Worm (Caenorhabditis elegans) whole organism, L4 larva: ENCODE measurements around the gene C52A10.3.

Source experiments
- F37D6.2 ChIP-seq: sonication (generic microtip); optimal IDR thresholded peaks from 2 replicates; lab custom pipeline; 2016; ENCODE audit warnings: mild to moderate bottlenecking, missing genetic modification characterization, missing compliant biosample characterization
- T26A8.4 ChIP-seq: fragments of 200-800 bp; sonication (Bioruptor generic); IDR thresholded peaks from 2 replicates; pipeline ENCODE4 v1.3.6; 2022; ENCODE audit warnings: missing genetic modification characterization, missing compliant biosample characterization
- ZK337.2 ChIP-seq: fragments of 200-800 bp; sonication (Bioruptor generic); IDR thresholded peaks from 2 replicates; pipeline ENCODE4 v1.3.6; 2022; ENCODE audit warnings: missing genetic modification reagents, missing genetic modification characterization, missing compliant biosample characterization
- ama-1 ChIP-seq: fragments of 150-350 bp; optimal IDR thresholded peaks from 2 replicates; lab custom pipeline; 2014; ENCODE audit warnings: inconsistent platforms, mixed read lengths
- attf-4 ChIP-seq: sonication (generic microtip); optimal IDR thresholded peaks from 3 replicates; lab custom pipeline; 2017; ENCODE audit warnings: missing biosample characterization, missing genetic modification characterization
- ceh-20 ChIP-seq: fragments of 200-800 bp; sonication (Bioruptor generic); IDR thresholded peaks from 2 replicates; pipeline ENCODE4 v1.3.6; 2022; ENCODE audit warnings: missing genetic modification reagents, missing genetic modification characterization, missing compliant biosample characterization
- ceh-32 ChIP-seq: sonication (generic microtip); optimal IDR thresholded peaks from 2 replicates; lab custom pipeline; 2016; ENCODE audit warnings: mild to moderate bottlenecking, missing genetic modification characterization, missing compliant biosample characterization; ENCODE audit not compliant: poor library complexity
- ces-1 ChIP-seq: fragments of 150-350 bp; sonication (generic microtip); optimal IDR thresholded peaks from 4 replicates; lab custom pipeline; 2014; ENCODE audit warnings: missing biosample characterization, missing genetic modification reagents, missing genetic modification characterization
- cey-2 ChIP-seq: sonication (generic microtip); optimal IDR thresholded peaks from 3 replicates; lab custom pipeline; 2017; ENCODE audit warnings: missing genetic modification characterization, mild to moderate bottlenecking, missing compliant biosample characterization, antibody characterized with exemption, borderline replicate concordance; ENCODE audit not compliant: insufficient read depth
- ctbp-1 ChIP-seq: fragments of 200-800 bp; sonication (Bioruptor generic); IDR thresholded peaks from 2 replicates; pipeline ENCODE4 v1.3.6; 2022; ENCODE audit warnings: missing genetic modification reagents, missing genetic modification characterization, missing compliant biosample characterization
- daf-19 ChIP-seq: fragments of 200-800 bp; sonication (Bioruptor generic); conservative IDR thresholded peaks from 2 replicates; pipeline ENCODE4 v1.3.6; 2022; ENCODE audit warnings: missing genetic modification characterization, missing compliant biosample characterization
- daf-8 ChIP-seq: fragments of 200-800 bp; sonication (Bioruptor generic); IDR thresholded peaks from 2 replicates; pipeline ENCODE4 v1.3.6; 2022; ENCODE audit warnings: missing genetic modification characterization, missing compliant biosample characterization
- dmd-6 ChIP-seq: fragments of 200-800 bp; sonication (Bioruptor generic); IDR thresholded peaks from 2 replicates; pipeline ENCODE4 v1.3.6; 2022; ENCODE audit warnings: missing genetic modification reagents, missing genetic modification characterization, missing compliant biosample characterization
- dmd-9 ChIP-seq: fragments of 200-800 bp; sonication (Bioruptor generic); IDR thresholded peaks from 2 replicates; pipeline ENCODE4 v1.3.6; 2022; ENCODE audit warnings: missing genetic modification reagents, missing genetic modification characterization, missing compliant biosample characterization
- dpl-1 ChIP-seq: fragments of 150-350 bp; optimal IDR thresholded peaks from 2 replicates; lab custom pipeline; 2014; ENCODE audit warnings: missing biosample characterization, missing genetic modification reagents, missing genetic modification characterization
- duxl-1 ChIP-seq: sonication (generic microtip); optimal IDR thresholded peaks from 2 replicates; lab custom pipeline; 2016; ENCODE audit warnings: mild to moderate bottlenecking, missing genetic modification characterization, moderate library complexity, missing compliant biosample characterization; ENCODE audit not compliant: poor library complexity
- fkh-10 ChIP-seq: fragments of 150-350 bp; optimal IDR thresholded peaks from 2 replicates; lab custom pipeline; 2014; ENCODE audit warnings: missing biosample characterization, missing genetic modification reagents, missing genetic modification characterization
- fos-1 ChIP-seq: fragments of 150-350 bp; optimal IDR thresholded peaks from 2 replicates; lab custom pipeline; 2014; ENCODE audit warnings: missing biosample characterization, missing genetic modification characterization
- hif-1 ChIP-seq, 2 experiments: sonication (generic microtip); optimal IDR thresholded peaks; 2 replicates each; lab custom pipeline; 2016 to 2017; ENCODE audit warnings: missing compliant biosample characterization in 2 of 2, missing genetic modification characterization in 2 of 2, missing genetic modification reagents in 2 of 2, missing genotype in 2 of 2, mild to moderate bottlenecking in 1 of 2
- lim-7 ChIP-seq: fragments of 200-800 bp; sonication (Bioruptor generic); IDR thresholded peaks from 2 replicates; pipeline ENCODE4 v1.3.6; 2022; ENCODE audit warnings: missing genetic modification characterization, missing compliant biosample characterization
- lin-13 ChIP-seq: fragments of 150-350 bp; optimal IDR thresholded peaks from 2 replicates; lab custom pipeline; 2014; ENCODE audit warnings: missing biosample characterization, missing genetic modification reagents, missing genetic modification characterization
- lin-15B ChIP-seq: fragments of 150-350 bp; sonication (generic microtip); optimal IDR thresholded peaks from 3 replicates; lab custom pipeline; 2014; ENCODE audit warnings: missing biosample characterization, missing genetic modification characterization
- lin-29 ChIP-seq: fragments of 200-800 bp; sonication (Bioruptor generic); IDR thresholded peaks from 2 replicates; pipeline ENCODE4 v1.3.6; 2022; ENCODE audit warnings: missing genetic modification reagents, missing genetic modification characterization, missing compliant biosample characterization
- lin-38 ChIP-seq: fragments of 200-800 bp; sonication (Bioruptor generic); IDR thresholded peaks from 2 replicates; pipeline ENCODE4 v1.3.6; 2022; ENCODE audit warnings: missing genetic modification reagents, missing genetic modification characterization, missing compliant biosample characterization
- madf-5 ChIP-seq, 2 experiments: fragments of 200-800 bp; sonication (Bioruptor generic); IDR thresholded peaks; 2 replicates each; pipeline ENCODE4 v1.3.6; 2022; ENCODE audit warnings: missing compliant biosample characterization in 2 of 2, missing genetic modification characterization in 2 of 2
- madf-9 ChIP-seq: fragments of 200-800 bp; sonication (Bioruptor generic); conservative IDR thresholded peaks from 2 replicates; pipeline ENCODE4 v1.3.6; 2022; ENCODE audit warnings: missing genetic modification reagents, missing genetic modification characterization, missing compliant biosample characterization
- mdt-29 ChIP-seq: fragments of 200-800 bp; sonication (Bioruptor generic); IDR thresholded peaks from 2 replicates; pipeline ENCODE4 v1.3.6; 2022; ENCODE audit warnings: missing genetic modification reagents, missing genetic modification characterization, missing compliant biosample characterization
- mxl-2 ChIP-seq: fragments of 200-800 bp; sonication (Bioruptor generic); conservative IDR thresholded peaks from 2 replicates; pipeline ENCODE4 v1.3.6; 2022; ENCODE audit warnings: missing genetic modification reagents, missing genetic modification characterization, missing compliant biosample characterization
- nhr-41 ChIP-seq: fragments of 200-800 bp; sonication (Bioruptor generic); IDR thresholded peaks from 2 replicates; pipeline ENCODE4 v1.3.6; 2022; ENCODE audit warnings: missing genetic modification reagents, missing genetic modification characterization, missing compliant biosample characterization
- nhr-42 ChIP-seq: fragments of 200-800 bp; sonication (Bioruptor generic); IDR thresholded peaks from 2 replicates; pipeline ENCODE4 v1.3.6; 2022; ENCODE audit warnings: missing genetic modification characterization, missing compliant biosample characterization
- nhr-48 ChIP-seq: sonication (generic microtip); optimal IDR thresholded peaks from 2 replicates; lab custom pipeline; 2016; ENCODE audit warnings: mild to moderate bottlenecking, missing genetic modification characterization, missing compliant biosample characterization
- nhr-77 ChIP-seq: fragments of 150-350 bp; optimal IDR thresholded peaks from 2 replicates; lab custom pipeline; 2014; ENCODE audit warnings: missing biosample characterization, missing genetic modification characterization
- pha-4 ChIP-seq, 2 experiments: fragments of 150-350 bp in 1 of 2; fragments of 200-800 bp in 1 of 2; sonication (Bioruptor generic) in 1 of 2; IDR thresholded peaks in 1 of 2; optimal IDR thresholded peaks in 1 of 2; 2 replicates each; pipeline versions ENCODE4 v1.3.6 to Lab custom; 2014 to 2022; ENCODE audit warnings: missing genetic modification characterization in 2 of 2, missing genetic modification reagents in 2 of 2, missing biosample characterization in 1 of 2, missing compliant biosample characterization in 1 of 2
- rbr-2 ChIP-seq: sonication (generic microtip); optimal IDR thresholded peaks from 2 replicates; lab custom pipeline; 2016; ENCODE audit warnings: missing genotype, missing genetic modification characterization, missing compliant biosample characterization
- spr-1 ChIP-seq: sonication (generic microtip); optimal IDR thresholded peaks from 2 replicates; lab custom pipeline; 2016; ENCODE audit warnings: mild to moderate bottlenecking, missing genetic modification characterization, missing compliant biosample characterization
- spr-3 ChIP-seq: fragments of 200-800 bp; sonication (Bioruptor generic); optimal IDR thresholded peaks from 2 replicates; lab custom pipeline; 2018; ENCODE audit warnings: mild to moderate bottlenecking, missing genetic modification characterization, missing compliant biosample characterization
- unc-62 ChIP-seq, 3 experiments: fragments of 150-350 bp in 1 of 3; sonication (generic microtip); optimal IDR thresholded peaks in 2 of 3; peaks in 1 of 3; 1 replicate in 1 of 3; 2 replicates in 2 of 3; lab custom pipeline; 2014 to 2017; ENCODE audit warnings: missing biosample characterization in 3 of 3, missing genetic modification characterization in 3 of 3, missing genetic modification reagents in 3 of 3, missing genotype in 1 of 3
- zfp-2 ChIP-seq: sonication (generic microtip); optimal IDR thresholded peaks from 2 replicates; lab custom pipeline; 2016; ENCODE audit warnings: mild to moderate bottlenecking, missing genetic modification characterization, missing compliant biosample characterization
- zip-2 ChIP-seq: fragments of 150-350 bp; optimal IDR thresholded peaks from 2 replicates; lab custom pipeline; 2014; ENCODE audit warnings: missing biosample characterization, missing genetic modification characterization

Gene C52A10.3

DNA sequence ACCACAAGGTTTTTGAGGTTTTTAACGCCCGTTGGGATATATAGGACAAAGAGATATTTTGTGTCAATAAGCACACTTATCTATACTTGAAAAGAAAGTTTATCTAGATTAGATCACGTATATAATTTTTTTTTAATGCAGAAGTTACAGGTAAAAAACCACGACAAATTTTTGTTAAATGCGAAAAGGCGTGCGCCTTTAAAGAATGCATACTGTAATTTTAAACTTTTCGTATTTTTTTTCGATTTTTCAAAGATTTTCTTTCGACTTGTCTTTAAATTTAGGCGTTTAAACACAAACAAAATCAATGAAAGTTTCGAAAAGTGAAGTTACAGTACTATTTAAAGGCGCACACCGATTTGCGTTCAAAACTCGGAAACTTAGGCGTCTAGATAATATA, 35.7 kb downstream of the C52A10.3 start:
- TF ChIP-seq madf-5 (GFP tag; IDR thresholded peaks at IDR 0.05; lab: Robert Waterston, UW) (no peak), fos-1 (tag; lab: Kevin White, UChicago) (no peak), mdt-29 (GFP tag; lab: Robert Waterston, UW) (no peak), hif-1 (tag; optimal IDR thresholded peaks at IDR 0.05; lab: Kevin White, UChicago) (no peak)

DNA sequence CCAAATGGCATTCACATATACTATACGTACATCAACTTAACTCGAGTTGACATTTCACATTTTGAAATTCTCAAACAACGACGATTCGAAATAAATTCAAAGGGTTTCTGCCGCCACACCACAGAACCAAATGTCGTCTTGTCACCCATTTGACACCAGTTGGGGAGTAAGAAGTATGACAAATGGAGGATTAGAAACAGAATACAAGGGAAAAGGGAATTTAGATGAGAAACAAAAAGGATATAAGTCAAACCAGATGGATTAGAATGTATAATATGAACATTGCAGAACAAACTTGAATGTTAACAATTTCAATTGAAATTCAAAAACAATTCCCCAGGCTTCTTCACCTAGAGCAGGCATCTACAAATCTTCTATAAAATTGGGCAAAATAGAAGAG, 37.6 kb downstream of the C52A10.3 start:
- TF ChIP-seq unc-62 (GFP tag; optimal IDR thresholded peaks at IDR 0.05 in 1 of 2; lab: Kevin White, UChicago): peak in 1 of 2 experiments; percentile 79
- no peak for TF ChIP-seq unc-62 (tag; optimal IDR thresholded peaks at IDR 0.05; lab: Kevin White, UChicago)
- no peak for TF ChIP-seq nhr-42 (GFP tag; lab: Robert Waterston, UW)

DNA sequence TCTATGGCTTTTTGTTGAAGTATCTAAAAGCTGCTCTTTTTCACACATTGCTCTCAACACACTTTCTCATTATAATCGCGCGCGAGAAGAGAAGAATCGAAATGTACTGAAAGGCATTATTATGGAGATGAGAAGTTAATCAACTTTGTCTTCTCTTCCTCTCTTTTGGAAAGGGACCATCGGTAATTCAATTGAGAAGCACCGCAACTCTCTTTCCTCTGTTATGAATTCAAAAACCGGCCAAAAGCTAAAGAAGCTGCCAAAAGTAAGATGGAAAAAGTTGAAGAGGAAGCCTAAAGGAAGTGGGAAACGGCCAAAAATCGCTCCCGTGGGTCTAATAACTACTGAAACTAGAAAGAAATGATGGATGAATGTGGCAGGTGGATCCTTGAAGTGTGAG, 39.1 kb downstream of the C52A10.3 start:
- TF ChIP-seq mxl-2 (GFP tag; lab: Robert Waterston, UW): no peak
- peak; percentile 8 for TF ChIP-seq rbr-2 (tag; lab: Kevin White, UChicago)
- TF ChIP-seq spr-1: no peak
- TF ChIP-seq ces-1 (GFP tag; lab: Kevin White, UChicago): peak; percentile 91
- peak in 1 of 2 experiments; percentile 44 for TF ChIP-seq unc-62 (GFP tag; optimal IDR thresholded peaks at IDR 0.05 in 1 of 2; lab: Kevin White, UChicago)
- no peak for TF ChIP-seq unc-62 (tag; optimal IDR thresholded peaks at IDR 0.05; lab: Kevin White, UChicago)
- TF ChIP-seq fkh-10 (GFP tag; lab: Kevin White, UChicago): peak; percentile 51
- TF ChIP-seq, all 104 proteins: peak for 4

DNA sequence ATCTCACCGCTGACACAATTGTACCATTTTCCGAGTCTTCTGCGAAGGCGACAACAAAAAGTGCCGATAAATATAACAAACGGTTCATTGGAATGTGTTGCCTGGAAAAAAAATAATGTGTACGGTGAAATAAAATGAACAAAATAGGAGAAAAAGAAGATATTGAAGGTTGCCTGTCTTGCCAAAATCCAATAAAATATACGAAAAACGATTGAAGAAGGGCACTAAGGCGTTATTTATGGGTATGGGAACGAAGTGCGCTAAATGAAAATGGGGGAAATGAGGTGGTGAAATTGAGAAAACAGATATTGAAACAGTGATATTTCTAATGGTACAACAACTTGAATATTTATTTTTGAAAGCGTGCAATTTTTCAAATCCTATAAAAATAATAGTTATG, 41.1 kb downstream of the C52A10.3 start, which contains the start of gene Y47A7.2:
Y47A7.2 (minus strand) TSS at position 101 of the 400 bp plus-strand sequence.
- no peak for TF ChIP-seq pha-4 (GFP tag; IDR thresholded peaks at IDR 0.05; lab: Robert Waterston, UW)
- no peak for TF ChIP-seq pha-4 (tag; optimal IDR thresholded peaks at IDR 0.05; lab: Kevin White, UChicago)
- TF ChIP-seq lin-15B (tag; lab: Kevin White, UChicago): no peak
- TF ChIP-seq lin-29: no peak
- no peak for TF ChIP-seq dmd-6 (GFP tag; lab: Robert Waterston, UW)
- TF ChIP-seq hif-1 (tag; optimal IDR thresholded peaks at IDR 0.05; lab: Kevin White, UChicago): no peak
- TF ChIP-seq dmd-9 (GFP tag; lab: Robert Waterston, UW): no peak
- no peak for TF ChIP-seq zip-2 (tag; lab: Kevin White, UChicago)
- no peak for TF ChIP-seq ceh-32 (tag; lab: Kevin White, UChicago)
- TF ChIP-seq rbr-2 (tag; lab: Kevin White, UChicago): no peak
- no peak for TF ChIP-seq spr-3 (GFP tag; lab: Kevin White, UChicago)
- no peak for TF ChIP-seq ctbp-1 (GFP tag; lab: Robert Waterston, UW)

DNA sequence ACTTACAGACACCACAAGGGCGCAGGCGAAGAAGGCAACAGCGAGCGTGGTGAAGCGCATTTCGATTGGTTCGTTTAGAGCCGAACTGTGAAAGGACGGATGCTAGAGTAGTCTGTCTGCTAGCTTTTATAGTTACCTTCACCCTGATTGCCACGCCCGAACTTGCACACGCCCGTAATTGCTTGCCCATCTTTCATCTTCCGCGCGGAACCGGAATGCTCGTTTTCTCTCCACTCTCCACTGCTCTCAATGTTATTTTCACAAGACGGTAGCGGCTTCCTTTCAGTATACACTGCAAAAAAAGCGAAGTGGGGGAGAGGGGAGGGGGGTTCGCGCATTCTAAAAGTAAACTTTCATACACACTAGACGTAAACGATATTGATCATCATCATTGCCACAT, 44.8 kb downstream of the C52A10.3 start, which contains the start of gene abu-8:
abu-8 (minus strand) TSS at position 101 of the 400 bp plus-strand sequence.
- no peak for TF ChIP-seq nhr-77 (tag; lab: Kevin White, UChicago)
- no peak for TF ChIP-seq duxl-1 (tag; lab: Kevin White, UChicago)
- no peak for TF ChIP-seq nhr-41 (GFP tag; lab: Robert Waterston, UW)
- no peak for TF ChIP-seq madf-5 (GFP tag; IDR thresholded peaks at IDR 0.05; lab: Robert Waterston, UW)
- TF ChIP-seq lim-7 (GFP tag; lab: Robert Waterston, UW): no peak
- TF ChIP-seq mdt-29 (GFP tag; lab: Robert Waterston, UW): no peak
- no peak for TF ChIP-seq nhr-48 (tag; lab: Kevin White, UChicago)
- no peak for TF ChIP-seq madf-9 (GFP tag; lab: Robert Waterston, UW)
- no peak for TF ChIP-seq daf-8 (GFP tag; lab: Robert Waterston, UW)

DNA sequence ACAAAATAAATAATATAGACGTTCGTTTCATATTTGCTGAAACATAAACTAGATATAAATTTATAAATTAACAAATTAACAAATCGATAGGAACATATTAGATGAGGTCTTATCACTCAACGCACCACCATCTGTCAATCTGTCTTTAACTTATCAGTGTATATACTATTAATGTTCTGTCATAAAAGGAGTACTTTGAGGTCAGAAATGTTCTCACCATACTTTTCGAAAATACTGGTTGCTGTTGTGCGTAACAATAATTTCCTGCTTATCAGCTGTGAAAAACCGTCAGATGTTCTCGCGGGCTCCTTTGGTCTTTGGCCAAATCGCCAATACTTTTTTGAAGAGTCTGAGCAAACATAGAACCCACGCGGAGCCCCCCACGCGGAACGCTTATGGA, 46.8 kb downstream of the C52A10.3 start, which contains the start of gene C03A7.13:
C03A7.13 (minus strand) TSS at position 43 of the 400 bp plus-strand sequence.
- TF ChIP-seq nhr-42 (GFP tag; lab: Robert Waterston, UW) (no peak), dpl-1 (GFP tag; lab: Kevin White, UChicago) (no peak), T26A8.4 (GFP tag; lab: Robert Waterston, UW) (no peak), lin-13 (no peak), ama-1 (no peak), zfp-2 (no peak), mdt-29 (GFP tag; lab: Robert Waterston, UW) (no peak), ZK337.2 (GFP tag; lab: Robert Waterston, UW) (no peak), lin-38 (GFP tag; lab: Robert Waterston, UW) (no peak), nhr-41 (GFP tag; lab: Robert Waterston, UW) (no peak), F37D6.2 (tag; lab: Kevin White, UChicago) (no peak), spr-3 (GFP tag; lab: Kevin White, UChicago) (no peak), daf-19 (no peak), ceh-20 (GFP tag; lab: Robert Waterston, UW) (0 out of 2 replicates have a peak, but pooled peaks have one; percentile 20), attf-4 (tag; lab: Kevin White, UChicago) (no peak), cey-2 (tag; lab: Kevin White, UChicago) (no peak)
